Worm (Caenorhabditis elegans): ENCODE results near the gene R144.3.

Gene R144.3

DNA sequence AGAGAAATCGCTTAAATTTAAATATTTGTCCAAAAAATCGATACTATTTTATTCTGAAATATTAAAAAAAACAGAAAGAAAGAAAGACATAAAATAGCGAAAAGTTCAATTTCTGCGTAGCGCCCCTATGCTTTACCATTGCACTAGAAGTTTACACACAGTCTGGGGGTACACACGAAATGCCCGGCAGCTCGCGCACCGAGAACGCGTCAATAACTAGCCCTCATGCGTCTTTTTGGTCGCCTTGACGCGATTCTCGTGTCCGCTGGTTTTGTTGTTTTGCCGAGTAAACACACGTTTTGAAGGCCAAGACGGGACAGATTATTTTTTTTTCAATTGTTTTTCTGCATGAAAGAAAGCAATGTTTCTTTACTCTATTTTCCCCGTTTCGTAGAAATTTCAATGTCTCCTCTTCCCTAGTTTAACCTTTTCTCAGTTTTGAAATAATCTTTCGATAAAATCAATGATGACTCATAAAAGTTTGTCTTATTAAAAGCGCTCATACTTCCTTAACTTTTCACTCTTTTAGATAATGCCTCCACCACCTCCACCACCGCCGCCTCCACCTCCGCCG lies 3.6 kb upstream of the R144.3 start, which contains the start of gene wip-1 (continued):
- no peak for TF ChIP-seq alr-1 (tag; optimal IDR thresholded peaks at IDR 0.05)
- peak; percentile 95 for TF ChIP-seq lin-13 (GFP tag; optimal IDR thresholded peaks at IDR 0.05)
- peak; percentile 82 for TF ChIP-seq nhr-10 (tag; optimal IDR thresholded peaks at IDR 0.05)
- peak; percentile 98 for TF ChIP-seq nhr-129 (tag; optimal IDR thresholded peaks at IDR 0.05)
- peak; percentile 99 for TF ChIP-seq crh-2 (tag; optimal IDR thresholded peaks at IDR 0.05)

DNA sequence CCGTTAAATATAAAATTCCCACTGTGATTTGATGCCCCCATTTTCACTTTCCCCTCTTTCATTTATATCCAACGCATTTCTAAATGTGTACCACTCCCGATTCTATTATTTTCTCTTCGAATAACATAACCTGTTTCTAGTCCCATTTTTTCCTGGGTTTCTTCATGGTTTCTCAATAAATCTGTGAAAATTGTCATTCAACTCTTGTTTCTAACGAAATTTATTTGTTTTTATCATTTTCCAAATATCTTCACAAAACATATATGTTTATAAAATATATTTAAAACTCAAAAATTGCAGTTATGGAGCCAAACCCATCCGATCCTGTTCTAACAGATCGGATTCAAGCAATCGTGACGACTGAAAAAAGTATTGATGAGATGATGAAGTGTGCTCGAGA lies 865 bp upstream of the R144.3 start, which contains the start of gene mdt-11:
TSS of gene mdt-11 (plus strand) at position 301 of the 400 bp plus-strand sequence.
- no peak for TF ChIP-seq fos-1 (tag; optimal IDR thresholded peaks at IDR 0.05)
- TF ChIP-seq blmp-1 (tag; optimal IDR thresholded peaks at IDR 0.05; ENCODE audit: insufficient read depth), result no peak
- no peak for TF ChIP-seq ztf-4 (tag; optimal IDR thresholded peaks at IDR 0.05)
- no peak for TF ChIP-seq sma-3 (GFP tag; optimal IDR thresholded peaks at IDR 0.05)

DNA sequence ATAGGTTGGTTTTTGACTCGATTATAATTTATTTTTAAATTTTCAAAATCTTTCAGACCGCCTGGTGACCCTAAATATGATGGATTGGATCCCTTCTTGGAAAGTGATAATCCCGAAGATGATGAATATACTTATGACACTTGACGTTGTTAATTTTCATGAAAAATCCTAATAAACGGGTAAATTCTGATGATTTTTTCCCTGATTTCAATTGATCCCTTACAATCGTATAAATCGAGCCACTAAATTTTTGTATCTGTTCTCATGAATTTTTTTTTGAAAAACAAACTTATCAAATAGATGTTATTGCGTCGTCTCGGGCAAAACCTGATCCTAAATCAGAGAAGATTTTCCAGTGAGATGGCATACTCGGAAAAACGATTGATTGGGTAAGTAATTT lies 1.2 kb downstream of the R144.3 start, which contains the start of gene R144.13:
TSS of gene R144.13 (plus strand) at position 301 of the 400 bp plus-strand sequence.
- TF ChIP-seq unc-39 (tag; optimal IDR thresholded peaks at IDR 0.05), result no peak
- TF ChIP-seq nhr-10 (tag; optimal IDR thresholded peaks at IDR 0.05), result no peak
- TF ChIP-seq sma-9 (GFP tag; optimal IDR thresholded peaks at IDR 0.05), result no peak
- TF ChIP-seq sma-9 (tag; optimal IDR thresholded peaks at IDR 0.05), result no peak
- TF ChIP-seq R02D3.7 (tag; optimal IDR thresholded peaks at IDR 0.05), result no peak

DNA sequence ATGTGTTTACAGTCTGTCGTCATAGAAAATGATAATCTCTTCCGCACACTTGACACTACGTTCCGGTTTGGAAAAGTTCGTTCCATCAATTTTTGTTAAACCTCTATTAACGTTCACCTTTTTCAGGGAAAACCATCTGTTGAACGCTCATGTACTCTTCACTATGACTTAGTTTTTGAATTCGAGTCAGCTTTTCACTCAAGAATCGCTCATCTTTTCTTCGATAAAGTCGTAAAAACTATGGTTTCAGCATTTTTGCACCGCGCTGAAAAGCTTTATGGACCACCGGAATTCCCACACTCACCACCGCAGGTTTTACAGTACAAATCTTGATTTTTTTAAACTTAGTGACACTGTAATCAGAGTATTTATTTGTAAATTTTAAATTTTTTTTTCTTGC lies 1.9 kb downstream of the R144.3 start:
- TF ChIP-seq nhr-10 (tag; optimal IDR thresholded peaks at IDR 0.05) (no peak), gmeb-1 (tag; optimal IDR thresholded peaks at IDR 0.05) (no peak), mbf-1 (tag; optimal IDR thresholded peaks at IDR 0.05) (no peak), elt-3 (tag; optimal IDR thresholded peaks at IDR 0.05) (no peak), nhr-129 (tag; optimal IDR thresholded peaks at IDR 0.05) (no peak)

DNA sequence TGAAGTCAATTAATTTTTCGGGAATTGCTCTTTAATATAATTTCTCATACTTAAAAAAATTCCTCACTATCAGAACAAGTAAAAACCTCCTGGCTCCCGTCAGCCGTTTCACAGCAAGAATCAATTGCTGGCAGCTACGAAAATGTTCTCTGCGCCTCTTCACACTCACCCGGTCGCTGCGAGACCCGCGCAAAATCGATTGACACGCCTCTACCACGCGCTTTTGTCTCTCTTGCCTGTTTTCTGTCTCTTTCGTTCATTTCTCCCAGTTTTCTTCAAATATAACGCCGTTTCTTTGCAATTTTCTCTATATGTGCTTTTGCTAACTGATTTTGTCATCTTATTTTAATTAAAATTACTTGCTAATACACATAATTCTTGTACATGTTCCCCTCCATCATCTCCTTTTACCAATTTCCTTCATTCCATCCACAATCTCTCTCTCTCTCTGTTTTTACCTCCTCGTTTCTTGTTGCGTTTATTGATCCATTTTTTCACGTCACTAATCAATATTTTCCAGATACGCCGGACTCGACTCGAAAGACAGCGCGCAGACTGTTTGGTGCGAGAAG lies 2.7 kb downstream of the R144.3 start, which contains the start of gene pcf-11:
TSS of gene pcf-11 (plus strand) at position 522 of the 572 bp plus-strand sequence.
- peak; percentile 20 for TF ChIP-seq sma-9 (GFP tag; optimal IDR thresholded peaks at IDR 0.05)
- TF ChIP-seq sma-9 (tag; optimal IDR thresholded peaks at IDR 0.05), result no peak
- no peak for TF ChIP-seq ceh-82 (tag; optimal IDR thresholded peaks at IDR 0.05)
- TF ChIP-seq dmd-4 (tag; optimal IDR thresholded peaks at IDR 0.05), result no peak
- TF ChIP-seq ceh-16 (tag; optimal IDR thresholded peaks at IDR 0.05), result no peak
- peak; percentile 75 for TF ChIP-seq lin-11 (tag; optimal IDR thresholded peaks at IDR 0.05)
- TF ChIP-seq nhr-237 (tag; optimal IDR thresholded peaks at IDR 0.05), result no peak
- TF ChIP-seq elt-3 (tag; optimal IDR thresholded peaks at IDR 0.05), result no peak
- TF ChIP-seq elt-1 (tag; optimal IDR thresholded peaks at IDR 0.05), result no peak
- peak; percentile 77 for TF ChIP-seq unc-55 (GFP tag; optimal IDR thresholded peaks at IDR 0.05)
- TF ChIP-seq R02D3.7 (tag; optimal IDR thresholded peaks at IDR 0.05), result no peak
- TF ChIP-seq fos-1 (tag; optimal IDR thresholded peaks at IDR 0.05), result peak; percentile 46
- TF ChIP-seq nhr-6 (tag; optimal IDR thresholded peaks at IDR 0.05), result no peak
- TF ChIP-seq unc-62 (GFP tag; optimal IDR thresholded peaks at IDR 0.05), result no peak
- TF ChIP-seq zag-1 (tag; optimal IDR thresholded peaks at IDR 0.05), result no peak
- TF ChIP-seq sem-4 (tag; optimal IDR thresholded peaks at IDR 0.05), result peak; percentile 68
- TF ChIP-seq gmeb-1 (tag; optimal IDR thresholded peaks at IDR 0.05), result peak; percentile 50
- TF ChIP-seq snpc-4 (tag; optimal IDR thresholded peaks at IDR 0.05), result no peak
- TF ChIP-seq peb-1 (tag; optimal IDR thresholded peaks at IDR 0.05), result no peak
- TF ChIP-seq aly-2 (tag; optimal IDR thresholded peaks at IDR 0.05), result no peak
- no peak for TF ChIP-seq Y55F3AM.14 (GFP tag; optimal IDR thresholded peaks at IDR 0.05)
- no peak for TF ChIP-seq skn-1 (tag; optimal IDR thresholded peaks at IDR 0.05)
- TF ChIP-seq alr-1 (tag; optimal IDR thresholded peaks at IDR 0.05), result no peak
- TF ChIP-seq mdl-1 (tag; optimal IDR thresholded peaks at IDR 0.05), result peak; percentile 66 to 77
- no peak for TF ChIP-seq mbf-1 (tag; optimal IDR thresholded peaks at IDR 0.05)
- TF ChIP-seq ztf-4 (tag; optimal IDR thresholded peaks at IDR 0.05), result no peak
- no peak for TF ChIP-seq ztf-11 (tag; optimal IDR thresholded peaks at IDR 0.05)
- peak; percentile 48 for TF ChIP-seq F13H6.1 (tag; optimal IDR thresholded peaks at IDR 0.05)
- no peak for TF ChIP-seq ztf-1 (GFP tag; conservative IDR thresholded peaks at IDR 0.05)
- no peak for TF ChIP-seq ZK546.5 (tag; optimal IDR thresholded peaks at IDR 0.05)
- peak; percentile 84 for TF ChIP-seq crh-2 (tag; optimal IDR thresholded peaks at IDR 0.05)
- peak; percentile 42 for TF ChIP-seq sma-3 (GFP tag; optimal IDR thresholded peaks at IDR 0.05)
- TF ChIP-seq blmp-1 (tag; optimal IDR thresholded peaks at IDR 0.05; ENCODE audit: insufficient read depth), result peak; percentile 47
- peak; percentile 64 for TF ChIP-seq lin-13 (GFP tag; optimal IDR thresholded peaks at IDR 0.05)
- TF ChIP-seq ama-1 (optimal IDR thresholded peaks at IDR 0.05), result peak; percentile 83
- peak; percentile 84 for TF ChIP-seq C34F6.9 (tag; optimal IDR thresholded peaks at IDR 0.05)
- TF ChIP-seq nhr-25 (tag; optimal IDR thresholded peaks at IDR 0.05), result peak; percentile 44
- no peak for TF ChIP-seq nhr-21 (tag; optimal IDR thresholded peaks at IDR 0.05)
- TF ChIP-seq nhr-129 (tag; optimal IDR thresholded peaks at IDR 0.05), result peak; percentile 52
- peak; percentile 43 to 63 for TF ChIP-seq lsy-2 (tag; optimal IDR thresholded peaks at IDR 0.05)
- no peak for TF ChIP-seq lin-39 (tag; optimal IDR thresholded peaks at IDR 0.05)
